Worm (Caenorhabditis elegans) whole organism, L3 larva: ENCODE results near the gene C44H9.6.

ENCODE experiments used
- elt-1 ChIP-seq: fragments of 150-350 bp; optimal IDR thresholded peaks from 2 replicates; lab custom pipeline; 2014; ENCODE audit warnings: missing biosample characterization, missing genetic modification characterization
- nhr-77 ChIP-seq: fragments of 150-350 bp; optimal IDR thresholded peaks from 2 replicates; lab custom pipeline; 2014; ENCODE audit warnings: missing biosample characterization, missing genetic modification characterization
- pqm-1 ChIP-seq: fragments of 150-350 bp; optimal IDR thresholded peaks from 2 replicates; lab custom pipeline; 2017; ENCODE audit warnings: missing biosample characterization, missing genetic modification characterization, inconsistent platforms
- unc-62 ChIP-seq: fragments of 150-350 bp; sonication (generic microtip); optimal IDR thresholded peaks from 4 replicates; lab custom pipeline; 2014; ENCODE audit warnings: missing biosample characterization, missing genetic modification reagents, missing genetic modification characterization
- zag-1 ChIP-seq: fragments of 150-350 bp; optimal IDR thresholded peaks from 2 replicates; lab custom pipeline; 2014; ENCODE audit warnings: missing biosample characterization, missing genetic modification characterization

- no peak for TF ChIP-seq nhr-77 (tag; lab: Kevin White, UChicago)
- no peak for TF ChIP-seq zag-1 (tag; lab: Kevin White, UChicago)
- no peak for TF ChIP-seq elt-1 (tag; lab: Kevin White, UChicago)
- no peak for TF ChIP-seq unc-62 (GFP tag; lab: Kevin White, UChicago)
- no peak for TF ChIP-seq pqm-1
These were observed 33.3 kb downstream of the C44H9.6 start for ce11 chrV:12811810-12812209.
